Fruit fly (Drosophila melanogaster) whole organism, prepupa: ENCODE data around the gene CG12236.

Experiments used
- CG10669 ChIP-seq: fragments of 200-800 bp; sonication (Bioruptor generic); optimal IDR thresholded peaks from 3 replicates; lab custom pipeline; 2018; ENCODE audit warnings: missing biosample characterization, mild to moderate bottlenecking, missing genetic modification characterization, moderate library complexity
- Eip93F ChIP-seq: fragments of 200-800 bp; sonication (Bioruptor generic); optimal IDR thresholded peaks from 2 replicates; lab custom pipeline; 2016; ENCODE audit warnings: missing biosample characterization, mild to moderate bottlenecking, missing genetic modification characterization
- Gug ChIP-seq: fragments of 200-800 bp; sonication (Bioruptor generic); IDR thresholded peaks from 2 replicates; pipeline ENCODE4 v1.3.6; 2022; ENCODE audit warnings: missing biosample characterization, missing genetic modification characterization
- Hr39 ChIP-seq: fragments of 200-800 bp; sonication (Bioruptor generic); optimal IDR thresholded peaks from 2 replicates; lab custom pipeline; 2016; ENCODE audit warnings: missing biosample characterization, missing genetic modification characterization
- Lpt ChIP-seq: fragments of 200-800 bp; sonication (Bioruptor generic); optimal IDR thresholded peaks from 3 replicates; lab custom pipeline; 2016; ENCODE audit warnings: missing biosample characterization, missing genetic modification characterization
- cyc ChIP-seq: fragments of 200-800 bp; sonication (Bioruptor generic); optimal IDR thresholded peaks from 3 replicates; lab custom pipeline; 2016; ENCODE audit warnings: missing biosample characterization, missing genetic modification characterization
- fd59A ChIP-seq: fragments of 200-800 bp; sonication (Bioruptor generic); optimal IDR thresholded peaks from 2 replicates; lab custom pipeline; 2017; ENCODE audit warnings: missing biosample characterization, mild to moderate bottlenecking, missing genetic modification characterization, missing genetic modification reagents
- pdm3 ChIP-seq: fragments of 200-800 bp; sonication (Bioruptor generic); optimal IDR thresholded peaks from 3 replicates; lab custom pipeline; 2016; ENCODE audit warnings: missing biosample characterization, missing genetic modification characterization
- spab ChIP-seq: fragments of 200-800 bp; sonication (Bioruptor generic); optimal IDR thresholded peaks from 2 replicates; lab custom pipeline; 2017; ENCODE audit warnings: missing biosample characterization, mild to moderate bottlenecking, missing genetic modification characterization, missing genetic modification reagents

- TF ChIP-seq pdm3 (no peak), Lpt (no peak), Gug (GFP tag; lab: Robert Waterston, UW) (no peak), fd59A (GFP tag; lab: Kevin White, UChicago) (no peak), cyc (GFP tag; lab: Kevin White, UChicago) (no peak), Hr39 (GFP tag; lab: Kevin White, UChicago) (no peak), Eip93F (GFP tag; lab: Kevin White, UChicago) (no peak), spab (no peak), CG10669 (GFP tag; lab: Kevin White, UChicago) (no peak)
Measured at dm6 chrX:5893165-5893564, 14.8 kb upstream of the CG12236 start.
